Fruit fly (Drosophila melanogaster): ENCODE measurements around the gene Ctps.

- TF ChIP-seq CG8159 (tag; optimal IDR thresholded peaks at IDR 0.05) (no peak), Pif1A (GFP tag; optimal IDR thresholded peaks at IDR 0.05) (no peak), CG15710 (tag; optimal IDR thresholded peaks at IDR 0.05) (no peak)
These were observed 45.4 kb downstream of the Ctps start for dm6 chr3L:15143108-15143507.

Data from whole organism, pupa.